Fruit fly (Drosophila melanogaster) whole organism, embryonic: ENCODE measurements around the gene CG32819.
A peak's percentile ranks its signal among the peaks of the same experiment; 100 is the strongest.

Source experiments
- Abd-B ChIP-seq: fragments of 200-800 bp; sonication (Bioruptor generic); optimal IDR thresholded peaks from 2 replicates; lab custom pipeline; 2018; ENCODE audit warnings: missing biosample characterization, mild to moderate bottlenecking, missing genetic modification characterization, moderate library complexity
- Aef1 ChIP-seq: fragments of 200-800 bp; sonication (Bioruptor generic); IDR thresholded peaks from 3 replicates; pipeline ENCODE4 v1.3.6; 2022; ENCODE audit warnings: missing biosample characterization, missing genetic modification characterization
- Atf6 ChIP-seq: fragments of 200-800 bp; sonication (Bioruptor generic); IDR thresholded peaks from 2 replicates; pipeline ENCODE4 v1.3.6; 2022; ENCODE audit warnings: missing biosample characterization, missing genetic modification characterization
- CG10209 ChIP-seq: fragments of 200-800 bp; sonication (Bioruptor generic); optimal IDR thresholded peaks from 3 replicates; lab custom pipeline; 2017; ENCODE audit warnings: missing biosample characterization, mild to moderate bottlenecking, missing genetic modification characterization, missing genetic modification reagents
- CG12299 ChIP-seq: fragments of 200-800 bp; sonication (Bioruptor generic); optimal IDR thresholded peaks from 2 replicates; lab custom pipeline; 2018; ENCODE audit warnings: missing biosample characterization, mild to moderate bottlenecking, missing genetic modification characterization
- CG12769 ChIP-seq: fragments of 200-800 bp; sonication (Bioruptor generic); optimal IDR thresholded peaks from 2 replicates; lab custom pipeline; 2019; ENCODE audit warnings: missing biosample characterization, mild to moderate bottlenecking, missing genetic modification characterization, moderate library complexity
- CG14710 ChIP-seq: fragments of 200-800 bp; sonication (Bioruptor generic); optimal IDR thresholded peaks from 3 replicates; lab custom pipeline; 2019; ENCODE audit warnings: missing biosample characterization, mild to moderate bottlenecking, missing genetic modification characterization, moderate library complexity
- CG15011 ChIP-seq: fragments of 200-800 bp; sonication (Bioruptor generic); optimal IDR thresholded peaks from 3 replicates; lab custom pipeline; 2018; ENCODE audit warnings: missing biosample characterization, mild to moderate bottlenecking, missing genetic modification characterization
- CG15601 ChIP-seq: fragments of 200-800 bp; sonication (Bioruptor generic); optimal IDR thresholded peaks from 3 replicates; lab custom pipeline; 2019; ENCODE audit warnings: missing biosample characterization, mild to moderate bottlenecking, missing genetic modification characterization, moderate library complexity
- CG17359 ChIP-seq: fragments of 200-800 bp; sonication (Bioruptor generic); optimal IDR thresholded peaks from 3 replicates; lab custom pipeline; 2018; ENCODE audit warnings: missing biosample characterization, mild to moderate bottlenecking, missing genetic modification characterization, moderate library complexity
- CG18619 ChIP-seq: fragments of 200-800 bp; sonication (Bioruptor generic); optimal IDR thresholded peaks from 3 replicates; lab custom pipeline; 2017; ENCODE audit warnings: missing biosample characterization, mild to moderate bottlenecking, missing genetic modification characterization
- CG2202 ChIP-seq: fragments of 200-800 bp; sonication (Bioruptor generic); optimal IDR thresholded peaks from 2 replicates; lab custom pipeline; 2018; ENCODE audit warnings: missing biosample characterization, mild to moderate bottlenecking, missing genetic modification characterization
- CG3065 ChIP-seq: fragments of 200-800 bp; sonication (Bioruptor generic); optimal IDR thresholded peaks from 2 replicates; lab custom pipeline; 2016; ENCODE audit warnings: missing biosample characterization, missing genetic modification characterization
- CG31441 ChIP-seq: fragments of 200-800 bp; sonication (Bioruptor generic); IDR thresholded peaks from 2 replicates; pipeline ENCODE4 v1.3.6; 2022; ENCODE audit warnings: missing biosample characterization, missing genetic modification characterization
- CG3163 ChIP-seq: fragments of 200-800 bp; sonication (Bioruptor generic); optimal IDR thresholded peaks from 3 replicates; lab custom pipeline; 2016; ENCODE audit warnings: missing biosample characterization, missing genetic modification characterization
- CG4424 ChIP-seq: fragments of 200-800 bp; sonication (Bioruptor generic); optimal IDR thresholded peaks from 3 replicates; lab custom pipeline; 2016; ENCODE audit warnings: missing biosample characterization, missing genetic modification characterization
- CG4854 ChIP-seq: fragments of 200-800 bp; sonication (Bioruptor generic); optimal IDR thresholded peaks from 2 replicates; lab custom pipeline; 2016; ENCODE audit warnings: missing biosample characterization, missing genetic modification characterization, inconsistent platforms
- CG7786 ChIP-seq: fragments of 200-800 bp; sonication (Bioruptor generic); optimal IDR thresholded peaks from 2 replicates; lab custom pipeline; 2016; ENCODE audit warnings: missing biosample characterization, missing genetic modification characterization
- CG8281 ChIP-seq: fragments of 200-800 bp; sonication (Bioruptor generic); optimal IDR thresholded peaks from 2 replicates; lab custom pipeline; 2018; ENCODE audit warnings: missing biosample characterization, mild to moderate bottlenecking, missing genetic modification characterization, moderate library complexity
- CG8765 ChIP-seq: fragments of 200-800 bp; sonication (Bioruptor generic); IDR thresholded peaks from 2 replicates; pipeline ENCODE4 v1.3.6; 2022; ENCODE audit warnings: missing biosample characterization, missing genetic modification characterization
- Camta ChIP-seq: fragments of 200-800 bp; sonication (Bioruptor generic); optimal IDR thresholded peaks from 2 replicates; lab custom pipeline; 2016; ENCODE audit warnings: missing biosample characterization, missing genetic modification characterization
- Dp ChIP-seq: fragments of 200-800 bp; sonication (Bioruptor generic); optimal IDR thresholded peaks from 2 replicates; lab custom pipeline; 2018; ENCODE audit warnings: missing biosample characterization, mild to moderate bottlenecking, missing genetic modification characterization, moderate library complexity
- E2f1 ChIP-seq: fragments of 200-800 bp; sonication (Bioruptor generic); IDR thresholded peaks from 2 replicates; pipeline ENCODE4 v1.3.6; 2022; ENCODE audit warnings: missing biosample characterization, missing genetic modification characterization
- ERR ChIP-seq: fragments of 200-800 bp; sonication (Bioruptor generic); optimal IDR thresholded peaks from 2 replicates; lab custom pipeline; 2016; ENCODE audit warnings: missing biosample characterization, missing genetic modification characterization
- Ets65A ChIP-seq: fragments of 200-800 bp; sonication (Bioruptor generic); peaks from one replicate; lab custom pipeline; 2016; ENCODE audit warnings: missing biosample characterization, missing genetic modification characterization
- Ets97D ChIP-seq: fragments of 200-800 bp; sonication (Bioruptor generic); optimal IDR thresholded peaks from 3 replicates; lab custom pipeline; 2016; ENCODE audit warnings: missing biosample characterization, missing genetic modification characterization
- Hsf ChIP-seq: fragments of 200-800 bp; sonication (Bioruptor generic); optimal IDR thresholded peaks from 3 replicates; lab custom pipeline; 2016; ENCODE audit warnings: missing biosample characterization, missing genetic modification characterization
- Jarid2 ChIP-seq: fragments of 200-800 bp; sonication (Bioruptor generic); optimal IDR thresholded peaks from 3 replicates; lab custom pipeline; 2017; ENCODE audit warnings: mild to moderate bottlenecking, missing biosample characterization, missing genetic modification reagents, missing genetic modification characterization
- Lim3 ChIP-seq: fragments of 200-800 bp; sonication (Bioruptor generic); IDR thresholded peaks from 2 replicates; pipeline ENCODE4 v1.3.6; 2022; ENCODE audit warnings: missing biosample characterization, missing genetic modification characterization
- Oaz ChIP-seq: fragments of 200-800 bp; sonication (Bioruptor generic); IDR thresholded peaks from 2 replicates; pipeline ENCODE4 v1.3.6; 2022; ENCODE audit warnings: missing biosample characterization, missing genetic modification characterization
- Sry-β ChIP-seq: fragments of 200-800 bp; sonication (Bioruptor generic); optimal IDR thresholded peaks from 2 replicates; lab custom pipeline; 2018; ENCODE audit warnings: missing biosample characterization, mild to moderate bottlenecking, missing genetic modification characterization, moderate library complexity
- Tbp ChIP-seq: fragments of >200 bp; optimal IDR thresholded peaks from 2 replicates; lab custom pipeline; 2018; ENCODE audit warnings: missing biosample characterization, missing genetic modification characterization
- ash1 ChIP-seq: fragments of 200-800 bp; sonication (Bioruptor generic); optimal IDR thresholded peaks from 2 replicates; lab custom pipeline; 2018; ENCODE audit warnings: missing biosample characterization, mild to moderate bottlenecking, missing genetic modification characterization
- br ChIP-seq: fragments of >200 bp; optimal IDR thresholded peaks from 2 replicates; lab custom pipeline; 2017
- corto ChIP-seq: fragments of 200-800 bp; sonication (Bioruptor generic); optimal IDR thresholded peaks from 2 replicates; lab custom pipeline; 2016; ENCODE audit warnings: missing biosample characterization, mild to moderate bottlenecking, missing genetic modification characterization, moderate library complexity
- danr ChIP-seq: fragments of 200-800 bp; sonication (Bioruptor generic); IDR thresholded peaks from 2 replicates; pipeline ENCODE4 v1.3.6; 2022; ENCODE audit warnings: missing biosample characterization, missing genetic modification characterization
- en ChIP-seq: fragments of 200-800 bp; sonication (Bioruptor generic); optimal IDR thresholded peaks from 2 replicates; lab custom pipeline; 2016; ENCODE audit warnings: missing biosample characterization, missing genetic modification characterization
- ewg ChIP-seq: fragments of 200-800 bp; sonication (Bioruptor generic); optimal IDR thresholded peaks from 3 replicates; lab custom pipeline; 2017; ENCODE audit warnings: mild to moderate bottlenecking, missing biosample characterization, missing genetic modification reagents, missing genetic modification characterization
- gcm2 ChIP-seq: fragments of 200-800 bp; sonication (Bioruptor generic); optimal IDR thresholded peaks from 2 replicates; lab custom pipeline; 2016; ENCODE audit warnings: missing biosample characterization, missing genetic modification characterization
- gro ChIP-seq: fragments of 200-800 bp; sonication (Bioruptor generic); optimal IDR thresholded peaks from 2 replicates; lab custom pipeline; 2016; ENCODE audit warnings: missing biosample characterization, missing genetic modification characterization
- her ChIP-seq: fragments of 200-800 bp; sonication (Bioruptor generic); optimal IDR thresholded peaks from 2 replicates; lab custom pipeline; 2016; ENCODE audit warnings: missing biosample characterization, missing genetic modification characterization
- jigr1 ChIP-seq: fragments of 200-800 bp; sonication (Bioruptor generic); IDR thresholded peaks from 3 replicates; pipeline ENCODE4 v1.3.6; 2022; ENCODE audit warnings: missing biosample characterization, missing genetic modification characterization
- lbe ChIP-seq: fragments of 200-800 bp; sonication (Bioruptor generic); optimal IDR thresholded peaks from 2 replicates; lab custom pipeline; 2016; ENCODE audit warnings: missing biosample characterization, mild to moderate bottlenecking, missing genetic modification characterization
- lilli ChIP-seq: fragments of 200-800 bp; sonication (Bioruptor generic); optimal IDR thresholded peaks from 3 replicates; lab custom pipeline; 2016; ENCODE audit warnings: missing biosample characterization, missing genetic modification characterization
- p53 ChIP-seq: fragments of 200-800 bp; sonication (Bioruptor generic); optimal IDR thresholded peaks from 2 replicates; lab custom pipeline; 2016; ENCODE audit warnings: missing biosample characterization, missing genetic modification characterization
- pan ChIP-seq, 4 experiments: fragments of >200 bp in 3 of 4; fragments of 200-800 bp in 1 of 4; sonication (Bioruptor generic) in 1 of 4; optimal IDR thresholded peaks in 3 of 4; IDR thresholded peaks in 1 of 4; 2 replicates each; pipeline versions ENCODE4 v1.3.6 to Lab custom; 2017 to 2022; ENCODE audit warnings: missing biosample characterization in 2 of 4, missing genetic modification characterization in 2 of 4, mixed read lengths in 1 of 4
- pho ChIP-seq: fragments of 200-800 bp; sonication (Bioruptor generic); optimal IDR thresholded peaks from 2 replicates; lab custom pipeline; 2016; ENCODE audit warnings: missing biosample characterization, missing genetic modification characterization
- schlank ChIP-seq: fragments of 200-800 bp; sonication (Bioruptor generic); optimal IDR thresholded peaks from 2 replicates; lab custom pipeline; 2018; ENCODE audit warnings: missing biosample characterization, mild to moderate bottlenecking, missing genetic modification characterization
- so ChIP-seq: fragments of 200-800 bp; sonication (Bioruptor generic); IDR thresholded peaks from 3 replicates; pipeline ENCODE4 v1.3.6; 2022; ENCODE audit warnings: missing biosample characterization, missing genetic modification characterization
- ssp ChIP-seq: fragments of 200-800 bp; sonication (Bioruptor generic); IDR thresholded peaks from 2 replicates; pipeline ENCODE4 v1.3.6; 2022; ENCODE audit warnings: missing biosample characterization, missing genetic modification characterization
- tap ChIP-seq: fragments of 200-800 bp; optimal IDR thresholded peaks from 3 replicates; lab custom pipeline; 2019; ENCODE audit warnings: missing biosample characterization, mild to moderate bottlenecking, missing genetic modification characterization, moderate library complexity
- zen ChIP-seq: fragments of 200-800 bp; sonication (Bioruptor generic); optimal IDR thresholded peaks from 3 replicates; lab custom pipeline; 2018; ENCODE audit warnings: missing biosample characterization, mild to moderate bottlenecking, missing genetic modification characterization, moderate library complexity

CG32819 gene

DNA sequence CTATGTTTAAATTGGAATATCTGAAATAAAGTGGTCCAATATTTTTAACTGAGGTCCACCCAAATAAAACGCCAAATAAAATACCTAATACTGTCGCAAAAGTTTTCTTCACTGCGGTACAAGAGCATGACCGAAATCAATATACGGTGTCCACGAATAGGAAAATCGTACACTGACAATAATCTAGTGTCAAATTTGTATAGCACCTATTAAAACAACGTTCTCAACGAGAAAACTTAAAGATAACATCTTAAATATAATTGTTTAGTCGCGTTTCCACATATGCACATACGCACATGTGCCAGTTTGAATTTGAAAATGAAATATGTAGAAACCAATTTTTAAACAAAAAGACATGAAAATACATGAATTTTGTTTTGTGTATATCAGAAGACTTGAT, 10.5 kb upstream of the CG32819 start (continued):
- TF ChIP-seq CG14710 (tag; lab: Kevin White, UChicago) = peak; percentile 85
- peak; percentile 40 for TF ChIP-seq CG4854
- TF ChIP-seq ssp = no peak; the same call in 1 of the 2 replicates
- peak; percentile 32 for TF ChIP-seq lbe (GFP tag; lab: Kevin White, UChicago)
- no peak for TF ChIP-seq Atf6 (GFP tag; lab: Robert Waterston, UW)
- TF ChIP-seq jigr1 (GFP tag; lab: Robert Waterston, UW) = no peak
- TF ChIP-seq her (GFP tag; lab: Kevin White, UChicago) = peak; percentile 38
- peak; percentile 48 for TF ChIP-seq CG18619 (GFP tag; lab: Kevin White, UChicago)
- TF ChIP-seq ewg (GFP tag; lab: Kevin White, UChicago) = peak; percentile 65
- TF ChIP-seq ERR (GFP tag; lab: Kevin White, UChicago) = no peak
- peak; percentile 56 for TF ChIP-seq Abd-B
- TF ChIP-seq CG8765 (GFP tag; lab: Robert Waterston, UW) = no peak; the same call in 1 of the 2 replicates
- TF ChIP-seq Dp (GFP tag; lab: Kevin White, UChicago) = no peak
- peak; percentile 77 for TF ChIP-seq CG31441 (GFP tag; lab: Robert Waterston, UW)
- no peak for TF ChIP-seq Lim3
- peak; percentile 63 for TF ChIP-seq lilli
- no peak for TF ChIP-seq br (lab: Kevin White, UChicago)
- peak; percentile 17 for TF ChIP-seq CG8281
- TF ChIP-seq en (GFP tag; lab: Kevin White, UChicago) = no peak
- peak; percentile 44 for TF ChIP-seq CG12769 (tag; lab: Kevin White, UChicago)
- TF ChIP-seq so (GFP tag; lab: Robert Waterston, UW) = no peak
- peak; percentile 52 for TF ChIP-seq CG7786 (GFP tag; lab: Kevin White, UChicago)
- TF ChIP-seq ash1 (GFP tag; lab: Kevin White, UChicago) = no peak
- TF ChIP-seq danr (GFP tag; lab: Robert Waterston, UW) = no peak
- peak; percentile 47; the same call in 2 of the 3 replicates for TF ChIP-seq Aef1 (GFP tag; lab: Robert Waterston, UW)
- TF ChIP-seq CG10209 (GFP tag; lab: Kevin White, UChicago) = peak; percentile 64
- TF ChIP-seq CG2202 = peak; percentile 47
- peak; percentile 26 for TF ChIP-seq p53
- TF ChIP-seq CG3065 = no peak
- TF ChIP-seq Jarid2 (GFP tag; lab: Kevin White, UChicago) = peak; percentile 7
- TF ChIP-seq pan (optimal IDR thresholded peaks at IDR 0.05; lab: Kevin White, UChicago) = no peak
- TF ChIP-seq pan (GFP tag; optimal IDR thresholded peaks at IDR 0.05 in 1 of 2, IDR thresholded peaks at IDR 0.05 in 1 of 2) = no peak
- peak; percentile 63 for TF ChIP-seq gro (GFP tag; lab: Kevin White, UChicago)
- peak; percentile 41 for TF ChIP-seq pho
- peak; percentile 49 for TF ChIP-seq Camta (GFP tag; lab: Kevin White, UChicago)
- TF ChIP-seq CG12299 (tag; lab: Kevin White, UChicago) = peak; percentile 62
- no peak for TF ChIP-seq Tbp
- TF ChIP-seq CG17359 (tag; lab: Kevin White, UChicago) = peak; percentile 73
- peak; percentile 26 for TF ChIP-seq schlank (tag; lab: Kevin White, UChicago)
- TF ChIP-seq tap (tag; lab: Kevin White, UChicago) = peak; percentile 46
- peak; percentile 77 for TF ChIP-seq CG4424 (GFP tag; lab: Kevin White, UChicago)
- TF ChIP-seq CG3163 (GFP tag; lab: Kevin White, UChicago) = peak; percentile 44
- peak; percentile 47 for TF ChIP-seq CG15011
- TF ChIP-seq gcm2 (GFP tag; lab: Kevin White, UChicago) = no peak
- no peak for TF ChIP-seq corto (GFP tag; lab: Kevin White, UChicago)
- TF ChIP-seq E2f1 = no peak; the same call in 1 of the 2 replicates
- TF ChIP-seq Ets97D (GFP tag; lab: Kevin White, UChicago) = peak; percentile 36
- no peak for TF ChIP-seq Sry-β (GFP tag; lab: Kevin White, UChicago)
- TF ChIP-seq Ets65A (GFP tag; lab: Kevin White, UChicago) = peak; percentile 95
- TF ChIP-seq Hsf (GFP tag; lab: Kevin White, UChicago) = peak; percentile 77
- TF ChIP-seq Oaz (GFP tag; lab: Robert Waterston, UW) = no peak
- TF ChIP-seq zen (tag; lab: Kevin White, UChicago) = peak; percentile 66
- peak; percentile 69 for TF ChIP-seq CG15601 (tag; lab: Kevin White, UChicago)
